Worm (Caenorhabditis elegans): ENCODE measurements around the gene lin-46.

The lin-46 gene

ce11 chrV:12968555-12968954 lies at the start of gene lin-46:
TSS of gene lin-46 (plus strand) at chrV:12968855.
- TF ChIP-seq ets-4 (GFP tag; optimal IDR thresholded peaks at IDR 0.05): no peak
- TF ChIP-seq B0019.2 (GFP tag; conservative IDR thresholded peaks at IDR 0.05): no peak
- TF ChIP-seq aptf-2 (GFP tag; conservative IDR thresholded peaks at IDR 0.05): no peak
- TF ChIP-seq ztf-6 (GFP tag; IDR thresholded peaks at IDR 0.05): no peak
- no peak for TF ChIP-seq nhr-27 (tag; optimal IDR thresholded peaks at IDR 0.05)
- no peak for TF ChIP-seq akir-1 (GFP tag; optimal IDR thresholded peaks at IDR 0.05)
- TF ChIP-seq tbp1 (GFP tag; optimal IDR thresholded peaks at IDR 0.05): no peak
- TF ChIP-seq ZK185.1 (tag; optimal IDR thresholded peaks at IDR 0.05; ENCODE audit: poor library complexity, severe bottlenecking): no peak
- no peak for TF ChIP-seq ceh-40 (GFP tag; IDR thresholded peaks at IDR 0.05)
- TF ChIP-seq rec-8 (tag; optimal IDR thresholded peaks at IDR 0.05): no peak
- TF ChIP-seq lin-35 (GFP tag; optimal IDR thresholded peaks at IDR 0.05): no peak
- no peak for TF ChIP-seq let-607 (tag; optimal IDR thresholded peaks at IDR 0.05)
- no peak for TF ChIP-seq madf-8 (GFP tag; conservative IDR thresholded peaks at IDR 0.05)
- TF ChIP-seq bed-1 (GFP tag; IDR thresholded peaks at IDR 0.05): no peak
- TF ChIP-seq nfya-1 (tag; optimal IDR thresholded peaks at IDR 0.05; ENCODE audit: borderline replicate concordance, insufficient read depth): no peak
- TF ChIP-seq D2030.7 (GFP tag; IDR thresholded peaks at IDR 0.05): no peak
- TF ChIP-seq nhr-90 (tag; optimal IDR thresholded peaks at IDR 0.05): no peak

- no peak for TF ChIP-seq bed-2 (GFP tag; IDR thresholded peaks at IDR 0.05)
- peak; percentile 35 for TF ChIP-seq nhr-80 (tag; optimal IDR thresholded peaks at IDR 0.05)
- no peak for TF ChIP-seq madf-8 (GFP tag; conservative IDR thresholded peaks at IDR 0.05)
Measured at ce11 chrV:12919705-12920104, 49.0 kb upstream of the lin-46 start, which contains the start of gene lipl-1. TSS of gene lipl-1 (plus strand) at chrV:12919986.

- TF ChIP-seq nhr-80 (tag; optimal IDR thresholded peaks at IDR 0.05) (peak; percentile 80), rec-8 (tag; optimal IDR thresholded peaks at IDR 0.05) (no peak), cebp-1 (GFP tag; IDR thresholded peaks at IDR 0.05) (peak; percentile 52; the same call in 1 of the 2 replicates), cebp-1 (tag; optimal IDR thresholded peaks at IDR 0.05) (peak; percentile 63), ama-1 (optimal IDR thresholded peaks at IDR 0.05) (no peak), ama-1 (GFP tag; optimal IDR thresholded peaks at IDR 0.05) (no peak), attf-3 (GFP tag; conservative IDR thresholded peaks at IDR 0.05) (no peak), ztf-22 (GFP tag; optimal IDR thresholded peaks at IDR 0.05) (no peak), F22D6.2 (tag; optimal IDR thresholded peaks at IDR 0.05) (no peak), unc-62 (GFP tag; optimal IDR thresholded peaks at IDR 0.05) (no peak), B0261.1 (tag; optimal IDR thresholded peaks at IDR 0.05) (no peak), madf-8 (GFP tag; conservative IDR thresholded peaks at IDR 0.05) (no peak), lin-40 (tag; optimal IDR thresholded peaks at IDR 0.05) (no peak), ceh-58 (GFP tag; IDR thresholded peaks at IDR 0.05) (no peak), lir-1 (GFP tag; conservative IDR thresholded peaks at IDR 0.05) (no peak)
Measured at ce11 chrV:12921680-12922079, 47.0 kb upstream of the lin-46 start.

DNA sequence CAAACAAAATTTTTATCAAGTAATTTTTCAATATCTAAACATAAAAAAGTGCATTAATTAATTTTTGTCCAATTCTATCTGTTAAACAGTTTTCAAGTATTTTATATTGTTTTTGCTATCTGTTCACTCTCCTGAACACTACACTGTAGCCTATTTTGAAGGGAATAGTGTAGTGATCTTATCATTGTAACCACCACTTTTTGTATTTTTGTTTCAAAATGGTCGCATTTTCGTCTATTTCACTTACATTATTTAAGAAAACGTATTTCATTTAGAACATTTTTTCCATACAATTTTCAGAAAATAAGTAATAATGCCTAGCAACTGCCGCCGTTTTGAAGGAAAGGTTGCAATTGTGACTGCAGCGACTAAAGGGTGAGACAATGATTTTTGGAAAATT lies 46.3 kb upstream of the lin-46 start, which contains the start of gene dhrs-4:
Gene dhrs-4, plus strand, starts transcription at position 301 of the 400 bp plus-strand sequence.
- TF ChIP-seq hlh-26 (GFP tag; conservative IDR thresholded peaks at IDR 0.05) (no peak), snpc-4 (GFP tag; optimal IDR thresholded peaks at IDR 0.05) (no peak), snpc-4 (tag; optimal IDR thresholded peaks at IDR 0.05) (no peak), Y53G8AR.9 (GFP tag; conservative IDR thresholded peaks at IDR 0.05) (no peak), snpc-1.3 (tag; optimal IDR thresholded peaks at IDR 0.05; ENCODE audit: insufficient read depth) (no peak), K12H6.12 (tag; optimal IDR thresholded peaks at IDR 0.05) (no peak), F39B2.1 (GFP tag; IDR thresholded peaks at IDR 0.05) (no peak), F57A8.1 (GFP tag; optimal IDR thresholded peaks at IDR 0.05) (no peak), rcor-1 (GFP tag; IDR thresholded peaks at IDR 0.05) (no peak), K11D2.4 (GFP tag; IDR thresholded peaks at IDR 0.05) (no peak), sdz-38 (tag; optimal IDR thresholded peaks at IDR 0.05) (no peak), Y53F4B.3 (GFP tag; IDR thresholded peaks at IDR 0.05) (no peak), ztf-26 (tag; optimal IDR thresholded peaks at IDR 0.05) (no peak)
